Worm (Caenorhabditis elegans): ENCODE measurements around the gene C07B5.4.

DNA sequence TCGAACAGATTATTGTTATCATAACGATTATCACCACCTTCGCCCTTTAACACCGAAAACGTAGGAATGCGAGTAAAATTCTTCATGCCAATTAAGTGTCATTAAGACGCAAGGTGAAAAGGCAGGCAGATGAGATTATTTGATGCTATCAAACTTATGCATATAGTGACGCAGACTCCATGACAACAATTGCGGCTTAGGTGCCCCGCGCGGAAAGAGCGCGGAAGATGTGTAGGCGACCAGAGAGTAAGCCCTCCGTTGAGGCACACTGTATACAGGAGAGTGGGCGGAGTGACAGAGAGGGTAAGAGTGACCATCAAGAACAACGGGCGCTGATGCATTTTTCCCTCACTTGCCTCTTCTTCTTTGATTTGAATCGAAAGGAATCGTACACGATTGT, 34.8 kb upstream of the C07B5.4 start:
- TF ChIP-seq hlh-26 (GFP tag; conservative IDR thresholded peaks at IDR 0.05): no peak
- TF ChIP-seq tbx-9 (tag; optimal IDR thresholded peaks at IDR 0.05; ENCODE audit: borderline replicate concordance): no peak
- no peak for TF ChIP-seq ztf-26 (tag; optimal IDR thresholded peaks at IDR 0.05)

Data from whole organism, young adult.